Fruit fly (Drosophila melanogaster) whole organism, embryonic: ENCODE measurements around the gene dia.

ENCODE experiments used
- Atf3 ChIP-seq: fragments of 200-800 bp; sonication (Bioruptor generic); optimal IDR thresholded peaks from 3 replicates; lab custom pipeline; 2016; ENCODE audit warnings: missing biosample characterization, missing genetic modification characterization
- CG10462 ChIP-seq: fragments of 200-800 bp; sonication (Bioruptor generic); optimal IDR thresholded peaks from 2 replicates; lab custom pipeline; 2016; ENCODE audit warnings: missing biosample characterization, missing genetic modification characterization
- CG10959 ChIP-seq: fragments of 200-800 bp; sonication (Bioruptor generic); IDR thresholded peaks from 2 replicates; pipeline ENCODE4 v1.3.6; 2022; ENCODE audit warnings: missing biosample characterization, missing genetic modification characterization
- CG11695 ChIP-seq: fragments of 200-800 bp; sonication (Bioruptor generic); IDR thresholded peaks from 3 replicates; pipeline ENCODE4 v1.3.6; 2022; ENCODE audit warnings: missing biosample characterization, missing genetic modification characterization
- CG12219 ChIP-seq: fragments of 200-800 bp; sonication (Bioruptor generic); optimal IDR thresholded peaks from 3 replicates; lab custom pipeline; 2018; ENCODE audit warnings: missing biosample characterization, mild to moderate bottlenecking, missing genetic modification characterization
- CG12299 ChIP-seq: fragments of 200-800 bp; sonication (Bioruptor generic); optimal IDR thresholded peaks from 2 replicates; lab custom pipeline; 2018; ENCODE audit warnings: missing biosample characterization, mild to moderate bottlenecking, missing genetic modification characterization
- CG1602 ChIP-seq: fragments of 200-800 bp; sonication (Bioruptor generic); optimal IDR thresholded peaks from 3 replicates; lab custom pipeline; 2016; ENCODE audit warnings: missing biosample characterization, missing genetic modification characterization
- CG18011 ChIP-seq: fragments of 200-800 bp; sonication (Bioruptor generic); optimal IDR thresholded peaks from 2 replicates; lab custom pipeline; 2017; ENCODE audit warnings: missing biosample characterization, missing genetic modification characterization, mild to moderate bottlenecking, moderate library complexity, missing genotype
- CG2202 ChIP-seq: fragments of 200-800 bp; sonication (Bioruptor generic); optimal IDR thresholded peaks from 2 replicates; lab custom pipeline; 2018; ENCODE audit warnings: missing biosample characterization, mild to moderate bottlenecking, missing genetic modification characterization
- CG30403 ChIP-seq: fragments of 200-800 bp; sonication (Bioruptor generic); optimal IDR thresholded peaks from 3 replicates; lab custom pipeline; 2016; ENCODE audit warnings: missing biosample characterization, missing genetic modification characterization
- CG34376 ChIP-seq: fragments of 200-800 bp; sonication (Bioruptor generic); optimal IDR thresholded peaks from 2 replicates; lab custom pipeline; 2018; ENCODE audit warnings: missing biosample characterization, mild to moderate bottlenecking, missing genetic modification characterization
- CG3726 ChIP-seq: fragments of 200-800 bp; sonication (Bioruptor generic); IDR thresholded peaks from 3 replicates; pipeline ENCODE4, ENCODE4 v1.3.6; 2022; ENCODE audit warnings: missing biosample characterization, missing genetic modification characterization
- CG4328 ChIP-seq: fragments of 200-800 bp; sonication (Bioruptor generic); optimal IDR thresholded peaks from 3 replicates; lab custom pipeline; 2017; ENCODE audit warnings: missing biosample characterization, missing genetic modification reagents, missing genetic modification characterization
- CG4730 ChIP-seq: fragments of 200-800 bp; sonication (Bioruptor generic); IDR thresholded peaks from 2 replicates; pipeline ENCODE4 v1.3.6; 2022; ENCODE audit warnings: missing biosample characterization, missing genetic modification characterization
- CG5245 ChIP-seq: fragments of 200-800 bp; sonication (Bioruptor generic); optimal IDR thresholded peaks from 3 replicates; lab custom pipeline; 2016; ENCODE audit warnings: missing biosample characterization, missing genetic modification characterization
- CG6654 ChIP-seq: fragments of 200-800 bp; sonication (Bioruptor generic); optimal IDR thresholded peaks from 2 replicates; lab custom pipeline; 2017; ENCODE audit warnings: missing biosample characterization, mild to moderate bottlenecking, missing genetic modification characterization
- CG6683 ChIP-seq: fragments of 200-800 bp; sonication (Bioruptor generic); optimal IDR thresholded peaks from 2 replicates; lab custom pipeline; 2017; ENCODE audit warnings: missing biosample characterization, mild to moderate bottlenecking, missing genetic modification characterization, missing genetic modification reagents
- CG6854 ChIP-seq: fragments of 200-800 bp; sonication (Bioruptor generic); optimal IDR thresholded peaks from 3 replicates; lab custom pipeline; 2017; ENCODE audit warnings: missing biosample characterization, mild to moderate bottlenecking, missing genetic modification characterization
- CG9727 ChIP-seq: fragments of 200-800 bp; sonication (Bioruptor generic); optimal IDR thresholded peaks from 3 replicates; lab custom pipeline; 2017; ENCODE audit warnings: missing biosample characterization, mild to moderate bottlenecking, missing genetic modification characterization
- D ChIP-seq, 2 experiments: fragments of 200-800 bp in 1 of 2; fragments of >200 bp in 1 of 2; sonication (Bioruptor generic) in 1 of 2; optimal IDR thresholded peaks; 2 replicates in 1 of 2; 3 replicates in 1 of 2; lab custom pipeline; 2017; ENCODE audit warnings: mild to moderate bottlenecking in 1 of 2, missing biosample characterization in 1 of 2, missing genetic modification characterization in 1 of 2, missing genetic modification reagents in 1 of 2
- Dll ChIP-seq: fragments of 200-800 bp; sonication (Bioruptor generic); IDR thresholded peaks from 4 replicates; pipeline ENCODE4 v1.3.6; 2022; ENCODE audit warnings: missing biosample characterization, missing genetic modification characterization; ENCODE audit not compliant: partially characterized antibody
- Fer2 ChIP-seq: fragments of 200-800 bp; sonication (Bioruptor generic); optimal IDR thresholded peaks from 2 replicates; lab custom pipeline; 2018; ENCODE audit warnings: missing biosample characterization, mild to moderate bottlenecking, missing genetic modification characterization, moderate library complexity
- Gsc ChIP-seq: fragments of 200-800 bp; sonication (Bioruptor generic); IDR thresholded peaks from 2 replicates; pipeline ENCODE4 v1.3.6; 2022; ENCODE audit warnings: missing biosample characterization, missing genetic modification characterization
- Meics ChIP-seq: fragments of 200-800 bp; sonication (Bioruptor generic); optimal IDR thresholded peaks from 2 replicates; lab custom pipeline; 2017; ENCODE audit warnings: missing biosample characterization, mild to moderate bottlenecking, missing genetic modification characterization
- Poxn ChIP-seq: fragments of 200-800 bp; sonication (Bioruptor generic); IDR thresholded peaks from 2 replicates; pipeline ENCODE4 v1.3.6; 2022; ENCODE audit warnings: missing biosample characterization, missing genetic modification characterization
- Rfx ChIP-seq: fragments of 200-800 bp; sonication (Bioruptor generic); IDR thresholded peaks from 2 replicates; pipeline ENCODE4 v1.3.6; 2022; ENCODE audit warnings: missing biosample characterization, missing genetic modification characterization
- amos ChIP-seq: fragments of 200-800 bp; sonication (Bioruptor generic); IDR thresholded peaks from 2 replicates; pipeline ENCODE4 v1.3.6; 2022; ENCODE audit warnings: missing biosample characterization, missing genetic modification characterization; ENCODE audit not compliant: partially characterized antibody
- ara ChIP-seq: fragments of 200-800 bp; sonication (Bioruptor generic); IDR thresholded peaks from 2 replicates; pipeline ENCODE4 v1.3.6; 2022; ENCODE audit warnings: missing biosample characterization, missing genetic modification characterization
- bigmax ChIP-seq: fragments of 200-800 bp; sonication (Bioruptor generic); optimal IDR thresholded peaks from 2 replicates; lab custom pipeline; 2018; ENCODE audit warnings: missing biosample characterization, mild to moderate bottlenecking, missing genetic modification characterization
- bowl ChIP-seq: fragments of 200-800 bp; sonication (Bioruptor generic); IDR thresholded peaks from 2 replicates; pipeline ENCODE4 v1.3.6; 2022; ENCODE audit warnings: missing biosample characterization, missing genetic modification characterization
- cas ChIP-seq: fragments of 200-800 bp; sonication (Bioruptor generic); IDR thresholded peaks from 2 replicates; pipeline ENCODE4 v1.3.6; 2022; ENCODE audit warnings: missing biosample characterization, missing genetic modification characterization
- croc ChIP-seq: fragments of 200-800 bp; sonication (Bioruptor generic); conservative IDR thresholded peaks from 3 replicates; pipeline ENCODE4 v1.3.6; 2022; ENCODE audit warnings: missing biosample characterization, missing genetic modification characterization
- crp ChIP-seq, 2 experiments: fragments of 200-800 bp; sonication (Bioruptor generic); optimal IDR thresholded peaks; 2 replicates in 1 of 2; 3 replicates in 1 of 2; lab custom pipeline; 2017; ENCODE audit warnings: missing biosample characterization in 2 of 2, missing genetic modification characterization in 2 of 2, mild to moderate bottlenecking in 1 of 2, moderate library complexity in 1 of 2
- fd64A ChIP-seq: fragments of 200-800 bp; sonication (Bioruptor generic); optimal IDR thresholded peaks from 3 replicates; lab custom pipeline; 2018; ENCODE audit warnings: missing biosample characterization, mild to moderate bottlenecking, missing genetic modification characterization
- gfzf ChIP-seq: fragments of 200-800 bp; sonication (Bioruptor generic); optimal IDR thresholded peaks from 2 replicates; lab custom pipeline; 2016; ENCODE audit warnings: missing biosample characterization, mild to moderate bottlenecking, missing genetic modification characterization, moderate library complexity
- klu ChIP-seq: fragments of 200-800 bp; sonication (Bioruptor generic); IDR thresholded peaks from 2 replicates; pipeline ENCODE4 v1.3.6; 2022; ENCODE audit warnings: missing biosample characterization, missing genetic modification characterization
- oc ChIP-seq: fragments of 200-800 bp; sonication (Bioruptor generic); optimal IDR thresholded peaks from 2 replicates; lab custom pipeline; 2018; ENCODE audit warnings: missing biosample characterization, mild to moderate bottlenecking, missing genetic modification characterization, moderate library complexity
- pnt ChIP-seq: fragments of 200-800 bp; sonication (Bioruptor generic); optimal IDR thresholded peaks from 3 replicates; lab custom pipeline; 2016; ENCODE audit warnings: missing biosample characterization, missing genetic modification characterization
- pros ChIP-seq: fragments of 200-800 bp; sonication (Bioruptor generic); optimal IDR thresholded peaks from 3 replicates; lab custom pipeline; 2019; ENCODE audit warnings: missing biosample characterization, mild to moderate bottlenecking, missing genetic modification characterization, moderate library complexity
- rib ChIP-seq: fragments of 200-800 bp; sonication (Bioruptor generic); IDR thresholded peaks from 2 replicates; pipeline ENCODE4 v1.3.6; 2022; ENCODE audit warnings: missing biosample characterization, missing genetic modification characterization
- run ChIP-seq: fragments of 200-800 bp; sonication (Bioruptor generic); optimal IDR thresholded peaks from 3 replicates; lab custom pipeline; 2018; ENCODE audit warnings: missing biosample characterization, mild to moderate bottlenecking, missing genetic modification characterization
- scrt ChIP-seq: fragments of 200-800 bp; sonication (Bioruptor generic); optimal IDR thresholded peaks from 2 replicates; lab custom pipeline; 2018; ENCODE audit warnings: missing biosample characterization, mild to moderate bottlenecking, missing genetic modification characterization, moderate library complexity
- sens-2 ChIP-seq: fragments of 200-800 bp; sonication (Bioruptor generic); IDR thresholded peaks from 2 replicates; pipeline ENCODE4 v1.3.6; 2022; ENCODE audit warnings: missing biosample characterization, missing genetic modification characterization
- sima ChIP-seq: fragments of 200-800 bp; sonication (Bioruptor generic); optimal IDR thresholded peaks from 2 replicates; lab custom pipeline; 2016; ENCODE audit warnings: missing biosample characterization, missing genetic modification characterization
- sr ChIP-seq: fragments of 200-800 bp; sonication (Bioruptor generic); IDR thresholded peaks from 3 replicates; pipeline ENCODE4 v1.3.6; 2022; ENCODE audit warnings: missing biosample characterization, missing genetic modification characterization
- tx ChIP-seq: fragments of 200-800 bp; sonication (Bioruptor generic); optimal IDR thresholded peaks from 2 replicates; lab custom pipeline; 2016; ENCODE audit warnings: missing biosample characterization, missing genetic modification characterization
- wdn ChIP-seq: fragments of 200-800 bp; sonication (Bioruptor generic); IDR thresholded peaks from 2 replicates; pipeline ENCODE4 v1.3.6; 2022; ENCODE audit warnings: missing biosample characterization, missing genetic modification characterization
- zen ChIP-seq: fragments of 200-800 bp; sonication (Bioruptor generic); optimal IDR thresholded peaks from 3 replicates; lab custom pipeline; 2018; ENCODE audit warnings: missing biosample characterization, mild to moderate bottlenecking, missing genetic modification characterization, moderate library complexity

The dia gene

DNA sequence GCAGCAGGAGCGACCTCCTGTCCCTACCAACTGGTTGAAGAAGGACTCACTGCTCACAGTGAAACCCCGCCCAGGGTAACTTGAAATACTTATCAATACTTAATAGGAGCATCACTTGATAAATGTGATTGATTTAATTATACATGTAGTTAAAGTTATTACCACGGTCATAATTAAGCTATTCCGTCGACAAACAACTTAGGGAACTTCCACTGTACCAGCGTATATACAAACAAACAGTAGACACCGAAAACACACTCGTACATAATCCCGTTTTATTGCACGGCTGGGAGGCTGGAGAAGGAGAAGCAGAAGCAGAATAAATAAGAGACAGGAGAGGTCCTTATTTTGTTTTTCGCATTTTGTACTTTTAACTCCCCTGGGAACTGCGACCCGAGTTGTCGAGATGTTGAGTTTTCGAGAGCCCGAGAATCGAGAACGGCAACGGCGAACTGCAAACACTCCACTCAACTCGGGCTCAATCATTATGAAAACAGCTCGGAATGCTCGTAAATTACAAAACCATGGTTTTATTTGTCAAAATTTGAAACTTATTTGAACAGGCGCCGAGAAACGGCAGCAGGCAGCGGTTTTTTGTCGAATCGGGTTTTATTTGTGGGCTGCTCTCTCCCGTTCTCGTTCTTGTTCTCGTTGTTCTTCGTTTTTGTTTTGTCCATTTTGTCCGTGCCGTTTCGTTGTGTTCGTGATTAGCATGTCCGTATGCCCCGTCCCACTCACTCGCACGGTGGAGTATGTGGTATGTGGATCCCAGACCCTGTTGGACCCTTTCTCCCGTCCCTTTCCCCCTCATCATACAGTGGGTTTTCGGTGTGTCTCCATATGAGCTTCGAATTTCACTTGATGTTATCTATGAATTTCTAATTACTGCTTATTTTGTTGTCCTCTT is 42.3 kb downstream of the dia start:
- TF ChIP-seq Fer2 (tag; lab: Kevin White, UChicago): peak; percentile 63
- TF ChIP-seq Poxn (GFP tag; lab: Robert Waterston, UW): peak; percentile 65
- TF ChIP-seq CG12299 (tag; lab: Kevin White, UChicago): peak; percentile 53
- TF ChIP-seq run (tag; lab: Kevin White, UChicago): no peak
- peak; percentile 41 for TF ChIP-seq CG4328
- TF ChIP-seq CG6854: peak; percentile 73
- TF ChIP-seq crp (GFP tag; optimal IDR thresholded peaks at IDR 0.05; lab: Kevin White, UChicago): no peak
- peak; percentile 54 for TF ChIP-seq CG6683 (GFP tag; lab: Kevin White, UChicago)
- peak; percentile 71; the same call in 1 of the 3 replicates for TF ChIP-seq CG11695 (GFP tag; lab: Robert Waterston, UW)
- TF ChIP-seq klu (GFP tag; lab: Robert Waterston, UW): peak; percentile 61
- TF ChIP-seq Dll (GFP tag; lab: Robert Waterston, UW): no peak
- peak; percentile 9; the same call in 1 of the 2 replicates for TF ChIP-seq bowl
- TF ChIP-seq gfzf (GFP tag; lab: Kevin White, UChicago): no peak
- peak; percentile 76 for TF ChIP-seq scrt (GFP tag; lab: Kevin White, UChicago)
- TF ChIP-seq Rfx: peak; percentile 87
- peak; percentile 64 for TF ChIP-seq sens-2 (GFP tag; lab: Robert Waterston, UW)
- TF ChIP-seq rib (GFP tag; lab: Robert Waterston, UW): peak; percentile 75
- no peak for TF ChIP-seq Gsc (GFP tag; lab: Robert Waterston, UW)
- no peak for TF ChIP-seq D (optimal IDR thresholded peaks at IDR 0.05; lab: Kevin White, UChicago)
- TF ChIP-seq D (GFP tag; optimal IDR thresholded peaks at IDR 0.05; lab: Kevin White, UChicago): peak; percentile 36
- TF ChIP-seq CG10462 (GFP tag; lab: Kevin White, UChicago): peak; percentile 38
- TF ChIP-seq CG30403 (GFP tag; lab: Kevin White, UChicago): peak; percentile 74
- peak; percentile 70 for TF ChIP-seq tx (GFP tag; lab: Kevin White, UChicago)
- peak; percentile 18 for TF ChIP-seq oc (tag; lab: Kevin White, UChicago)
- TF ChIP-seq croc (GFP tag; lab: Robert Waterston, UW): peak; percentile 53
- peak; percentile 61 for TF ChIP-seq CG1602
- peak; percentile 38 for TF ChIP-seq CG18011 (GFP tag; lab: Kevin White, UChicago)
- TF ChIP-seq CG4730: peak; percentile 62
- TF ChIP-seq Meics (GFP tag; lab: Kevin White, UChicago): peak; percentile 85
- TF ChIP-seq CG5245: peak; percentile 58
- 0 out of 3 replicates have a peak, but pooled peaks have one; percentile 33 for TF ChIP-seq CG3726
- TF ChIP-seq ara: peak; percentile 73
- peak; percentile 67 for TF ChIP-seq pnt (GFP tag; lab: Kevin White, UChicago)
- TF ChIP-seq CG6654: peak; percentile 14
- TF ChIP-seq CG2202: peak; percentile 30
- TF ChIP-seq bigmax (GFP tag; lab: Kevin White, UChicago): no peak
- TF ChIP-seq CG10959: peak; percentile 53
- TF ChIP-seq amos (GFP tag; lab: Robert Waterston, UW): no peak
- peak; percentile 58; the same call in 1 of the 2 replicates for TF ChIP-seq wdn (GFP tag; lab: Robert Waterston, UW)
- no peak for TF ChIP-seq sr (GFP tag; lab: Robert Waterston, UW)
- TF ChIP-seq CG9727 (GFP tag; lab: Kevin White, UChicago): peak; percentile 86
- TF ChIP-seq fd64A (GFP tag; lab: Kevin White, UChicago): no peak
- peak; percentile 68 for TF ChIP-seq pros (GFP tag; lab: Kevin White, UChicago)
- peak; percentile 62 for TF ChIP-seq zen (tag; lab: Kevin White, UChicago)
- peak; percentile 63 for TF ChIP-seq CG34376 (GFP tag; lab: Kevin White, UChicago)
- TF ChIP-seq Atf3 (GFP tag; lab: Kevin White, UChicago): peak; percentile 18
- TF ChIP-seq CG12219 (GFP tag; lab: Kevin White, UChicago): peak; percentile 75
- peak; percentile 56 for TF ChIP-seq sima (GFP tag; lab: Kevin White, UChicago)
- TF ChIP-seq cas (GFP tag; lab: Robert Waterston, UW): no peak
